Fruit fly (Drosophila melanogaster) whole organism, pupa: ENCODE data around the gene nullo.
A peak's percentile ranks its signal among the peaks of the same experiment; 100 is the strongest.

Source experiments
- CG10348 ChIP-seq: fragments of 200-800 bp; sonication (Bioruptor generic); IDR thresholded peaks from 2 replicates; pipeline ENCODE4 v1.3.6; 2022; ENCODE audit warnings: missing biosample characterization, missing genetic modification characterization
- CG12605 ChIP-seq: fragments of 200-800 bp; sonication (Bioruptor generic); IDR thresholded peaks from 2 replicates; pipeline ENCODE4 v1.3.6; 2022; ENCODE audit warnings: missing biosample characterization, missing genetic modification characterization
- CG13204 ChIP-seq: fragments of 200-800 bp; sonication (Bioruptor generic); optimal IDR thresholded peaks from 2 replicates; lab custom pipeline; 2018; ENCODE audit warnings: missing biosample characterization, mild to moderate bottlenecking, missing genetic modification characterization, moderate library complexity
- CG14655 ChIP-seq: fragments of 200-800 bp; sonication (Bioruptor generic); optimal IDR thresholded peaks from 3 replicates; lab custom pipeline; 2017; ENCODE audit warnings: mild to moderate bottlenecking, missing biosample characterization, missing genetic modification reagents, missing genetic modification characterization
- CG15710 ChIP-seq: fragments of 200-800 bp; sonication (Bioruptor generic); optimal IDR thresholded peaks from 2 replicates; lab custom pipeline; 2018; ENCODE audit warnings: missing biosample characterization, mild to moderate bottlenecking, missing genetic modification characterization, moderate library complexity
- CG17806 ChIP-seq: fragments of 200-800 bp; sonication (Bioruptor generic); optimal IDR thresholded peaks from 2 replicates; lab custom pipeline; 2018; ENCODE audit warnings: missing biosample characterization, mild to moderate bottlenecking, missing genetic modification characterization, moderate library complexity
- CG32121 ChIP-seq: fragments of 200-800 bp; sonication (Bioruptor generic); IDR thresholded peaks from 2 replicates; pipeline ENCODE4 v1.3.6; 2022; ENCODE audit warnings: missing biosample characterization, missing genetic modification characterization
- CG34367 ChIP-seq: fragments of 200-800 bp; sonication (Bioruptor generic); optimal IDR thresholded peaks from 2 replicates; lab custom pipeline; 2018; ENCODE audit warnings: missing biosample characterization, mild to moderate bottlenecking, missing genetic modification characterization
- CG4496 ChIP-seq: fragments of 200-800 bp; sonication (Bioruptor generic); IDR thresholded peaks from 3 replicates; pipeline ENCODE4 v1.3.6; 2022; ENCODE audit warnings: missing biosample characterization, missing genetic modification characterization
- CG8159 ChIP-seq: fragments of 200-800 bp; sonication (Bioruptor generic); optimal IDR thresholded peaks from 3 replicates; lab custom pipeline; 2018; ENCODE audit warnings: missing biosample characterization, mild to moderate bottlenecking, missing genetic modification characterization, moderate library complexity
- CG8301 ChIP-seq: fragments of 200-800 bp; sonication (Bioruptor generic); optimal IDR thresholded peaks from 2 replicates; lab custom pipeline; 2018; ENCODE audit warnings: missing biosample characterization, mild to moderate bottlenecking, missing genetic modification characterization
- CG9948 ChIP-seq: fragments of 200-800 bp; sonication (Bioruptor generic); optimal IDR thresholded peaks from 2 replicates; lab custom pipeline; 2018; ENCODE audit warnings: missing biosample characterization, mild to moderate bottlenecking, missing genetic modification characterization, moderate library complexity
- D1 ChIP-seq: fragments of 200-800 bp; sonication (Bioruptor generic); optimal IDR thresholded peaks from 2 replicates; lab custom pipeline; 2018; ENCODE audit warnings: missing biosample characterization, mild to moderate bottlenecking, missing genetic modification characterization, moderate library complexity
- EcR ChIP-seq: fragments of 200-800 bp; sonication (Bioruptor generic); optimal IDR thresholded peaks from 3 replicates; lab custom pipeline; 2019; ENCODE audit warnings: missing biosample characterization, missing genetic modification characterization, mild to moderate bottlenecking, moderate library complexity, missing genetic modification reagents
- Ets98B ChIP-seq: fragments of 200-800 bp; sonication (Bioruptor generic); IDR thresholded peaks from 2 replicates; pipeline ENCODE4 v1.3.6; 2022; ENCODE audit warnings: missing biosample characterization, missing genetic modification characterization
- Pif1A ChIP-seq: fragments of 200-800 bp; sonication (Bioruptor generic); optimal IDR thresholded peaks from 3 replicates; lab custom pipeline; 2016; ENCODE audit warnings: missing biosample characterization, missing genetic modification characterization
- Pif1B ChIP-seq: fragments of 200-800 bp; sonication (Bioruptor generic); optimal IDR thresholded peaks from 3 replicates; lab custom pipeline; 2016; ENCODE audit warnings: missing biosample characterization, missing genetic modification characterization
- Snoo ChIP-seq: fragments of 200-800 bp; sonication (Bioruptor generic); optimal IDR thresholded peaks from 3 replicates; lab custom pipeline; 2017; ENCODE audit warnings: missing biosample characterization, mild to moderate bottlenecking, missing genetic modification characterization, inconsistent platforms
- fd96Ca ChIP-seq: fragments of 200-800 bp; sonication (Bioruptor generic); IDR thresholded peaks from 3 replicates; pipeline ENCODE4 v1.3.6; 2022; ENCODE audit warnings: missing biosample characterization, missing genetic modification characterization
- gl ChIP-seq: fragments of 200-800 bp; sonication (Bioruptor generic); optimal IDR thresholded peaks from 2 replicates; lab custom pipeline; 2018; ENCODE audit warnings: missing biosample characterization, mild to moderate bottlenecking, missing genetic modification characterization
- rn ChIP-seq: fragments of 200-800 bp; sonication (Bioruptor generic); IDR thresholded peaks from 2 replicates; pipeline ENCODE4 v1.3.6; 2022; ENCODE audit warnings: missing biosample characterization, missing genetic modification characterization

Gene nullo

dm6 chrX:7091909-7092308 is 42.6 kb downstream of the nullo start:
- TF ChIP-seq CG32121 (GFP tag; lab: Robert Waterston, UW): no peak
- no peak for TF ChIP-seq Pif1A (GFP tag; lab: Kevin White, UChicago)
- no peak for TF ChIP-seq fd96Ca (GFP tag; lab: Robert Waterston, UW)
- no peak for TF ChIP-seq CG17806
- TF ChIP-seq CG34367 (tag; lab: Kevin White, UChicago): no peak
- TF ChIP-seq CG4496 (GFP tag; lab: Robert Waterston, UW): no peak
- no peak for TF ChIP-seq gl
- TF ChIP-seq CG14655 (GFP tag; lab: Kevin White, UChicago): no peak
- TF ChIP-seq rn (GFP tag; lab: Robert Waterston, UW): no peak
- no peak for TF ChIP-seq Snoo (tag; lab: Kevin White, UChicago)
- no peak for TF ChIP-seq EcR (GFP tag; lab: Kevin White, UChicago)
- no peak for TF ChIP-seq D1 (tag; lab: Kevin White, UChicago)
- no peak for TF ChIP-seq Ets98B (GFP tag; lab: Robert Waterston, UW)
- no peak for TF ChIP-seq CG13204
- no peak for TF ChIP-seq CG8301

- no peak for TF ChIP-seq Snoo (tag; lab: Kevin White, UChicago)
These were observed 44.9 kb downstream of the nullo start for dm6 chrX:7094169-7094568.

- TF ChIP-seq gl: no peak
These were observed 45.6 kb downstream of the nullo start for dm6 chrX:7094861-7095260.

- TF ChIP-seq CG17806 (peak; percentile 77), CG15710 (tag; lab: Kevin White, UChicago) (peak; percentile 78), EcR (GFP tag; lab: Kevin White, UChicago) (no peak), Ets98B (GFP tag; lab: Robert Waterston, UW) (peak; percentile 87), CG4496 (GFP tag; lab: Robert Waterston, UW) (peak; percentile 90), CG12605 (GFP tag; lab: Robert Waterston, UW) (peak; percentile 70), D1 (tag; lab: Kevin White, UChicago) (no peak), CG13204 (peak; percentile 19), CG8301 (peak; percentile 69), Pif1A (GFP tag; lab: Kevin White, UChicago) (peak; percentile 77), Snoo (tag; lab: Kevin White, UChicago) (peak; percentile 84), CG34367 (tag; lab: Kevin White, UChicago) (peak; percentile 58), Pif1B (peak; percentile 68), CG14655 (GFP tag; lab: Kevin White, UChicago) (peak; percentile 71), CG9948 (tag; lab: Kevin White, UChicago) (peak; percentile 67), gl (peak; percentile 19), fd96Ca (GFP tag; lab: Robert Waterston, UW) (peak; percentile 84), CG8159 (tag; lab: Kevin White, UChicago) (peak; percentile 77), rn (GFP tag; lab: Robert Waterston, UW) (0 out of 2 replicates have a peak, but pooled peaks have one; percentile 31), CG32121 (GFP tag; lab: Robert Waterston, UW) (peak; percentile 83; the same call in 1 of the 2 replicates), CG10348 (GFP tag; lab: Robert Waterston, UW) (0 out of 2 replicates have a peak, but pooled peaks have one; percentile 31)
These were observed 46.1 kb downstream of the nullo start for dm6 chrX:7095292-7095911.

dm6 chrX:7095912-7096494 is 46.7 kb downstream of the nullo start:
- TF ChIP-seq EcR (GFP tag; lab: Kevin White, UChicago): peak; percentile 96
- 0 out of 2 replicates have a peak, but pooled peaks have one; percentile 4 for TF ChIP-seq CG12605 (GFP tag; lab: Robert Waterston, UW)
- no peak for TF ChIP-seq fd96Ca (GFP tag; lab: Robert Waterston, UW)

dm6 chrX:7096495-7096995 is 47.3 kb downstream of the nullo start:
- TF ChIP-seq gl (peak; percentile 55), CG17806 (peak; percentile 71), D1 (tag; lab: Kevin White, UChicago) (no peak), EcR (GFP tag; lab: Kevin White, UChicago) (no peak), Pif1A (GFP tag; lab: Kevin White, UChicago) (peak; percentile 66), CG9948 (tag; lab: Kevin White, UChicago) (peak; percentile 77), CG32121 (GFP tag; lab: Robert Waterston, UW) (0 out of 2 replicates have a peak, but pooled peaks have one; percentile 21), Ets98B (GFP tag; lab: Robert Waterston, UW) (no peak), CG14655 (GFP tag; lab: Kevin White, UChicago) (peak; percentile 71), CG8159 (tag; lab: Kevin White, UChicago) (peak; percentile 85), rn (GFP tag; lab: Robert Waterston, UW) (peak; percentile 57; the same call in 1 of the 2 replicates), CG13204 (peak; percentile 29), CG10348 (GFP tag; lab: Robert Waterston, UW) (no peak), CG8301 (peak; percentile 67), Pif1B (no peak), CG34367 (tag; lab: Kevin White, UChicago) (peak; percentile 69), fd96Ca (GFP tag; lab: Robert Waterston, UW) (peak; percentile 43; the same call in 1 of the 3 replicates), CG15710 (tag; lab: Kevin White, UChicago) (peak; percentile 81), Snoo (tag; lab: Kevin White, UChicago) (peak; percentile 74), CG4496 (GFP tag; lab: Robert Waterston, UW) (peak; percentile 46; the same call in 2 of the 3 replicates), CG12605 (GFP tag; lab: Robert Waterston, UW) (no peak)
